Fruit fly (Drosophila melanogaster) whole organism, embryonic: ENCODE results near the gene CG6067.

Source experiments
- Ada2b ChIP-seq: fragments of 200-800 bp; sonication (Bioruptor generic); IDR thresholded peaks from 2 replicates; pipeline ENCODE4 v1.3.6; 2022; ENCODE audit warnings: missing biosample characterization, missing genetic modification characterization
- BEAF-32 ChIP-seq: fragments of 200-800 bp; sonication (Bioruptor generic); optimal IDR thresholded peaks from 3 replicates; lab custom pipeline; 2017; ENCODE audit warnings: missing biosample characterization, missing genetic modification characterization, mild to moderate bottlenecking, moderate library complexity, missing genetic modification reagents
- CG14710 ChIP-seq: fragments of 200-800 bp; sonication (Bioruptor generic); optimal IDR thresholded peaks from 3 replicates; lab custom pipeline; 2019; ENCODE audit warnings: missing biosample characterization, mild to moderate bottlenecking, missing genetic modification characterization, moderate library complexity
- CG17385 ChIP-seq: fragments of 200-800 bp; sonication (Bioruptor generic); optimal IDR thresholded peaks from 3 replicates; lab custom pipeline; 2018; ENCODE audit warnings: missing biosample characterization, mild to moderate bottlenecking, missing genetic modification characterization
- CG2129 ChIP-seq: fragments of 200-800 bp; sonication (Bioruptor generic); IDR thresholded peaks from 2 replicates; pipeline ENCODE4 v1.3.6; 2022; ENCODE audit warnings: missing biosample characterization, missing genetic modification characterization; ENCODE audit not compliant: partially characterized antibody
- CG9797 ChIP-seq: fragments of 200-800 bp; sonication (Bioruptor generic); optimal IDR thresholded peaks from 3 replicates; lab custom pipeline; 2018; ENCODE audit warnings: missing biosample characterization, mild to moderate bottlenecking, missing genetic modification characterization
- Dfd ChIP-seq, 2 experiments: fragments of >200 bp; optimal IDR thresholded peaks; 2 replicates each; lab custom pipeline; 2017; ENCODE audit warnings: missing biosample characterization in 2 of 2, missing genetic modification characterization in 2 of 2
- Fer3 ChIP-seq: fragments of 200-800 bp; sonication (Bioruptor generic); optimal IDR thresholded peaks from 2 replicates; lab custom pipeline; 2018; ENCODE audit warnings: missing biosample characterization, mild to moderate bottlenecking, missing genetic modification characterization, moderate library complexity
- Gug ChIP-seq: fragments of 200-800 bp; sonication (Bioruptor generic); IDR thresholded peaks from 4 replicates; pipeline ENCODE4 v1.3.6; 2022; ENCODE audit warnings: missing biosample characterization, missing genetic modification characterization
- Xrp1 ChIP-seq: fragments of 200-800 bp; sonication (Bioruptor generic); IDR thresholded peaks from 2 replicates; pipeline ENCODE4 v1.3.6; 2022; ENCODE audit warnings: missing biosample characterization, missing genetic modification characterization
- dpn ChIP-seq, 2 experiments: fragments of 200-800 bp; sonication (Bioruptor generic); optimal IDR thresholded peaks; 3 replicates each; lab custom pipeline; 2016; ENCODE audit warnings: missing biosample characterization in 2 of 2, missing genetic modification characterization in 2 of 2
- pan ChIP-seq, 4 experiments: fragments of >200 bp in 3 of 4; fragments of 200-800 bp in 1 of 4; sonication (Bioruptor generic) in 1 of 4; optimal IDR thresholded peaks in 3 of 4; IDR thresholded peaks in 1 of 4; 2 replicates each; pipeline versions ENCODE4 v1.3.6 to Lab custom; 2017 to 2022; ENCODE audit warnings: missing biosample characterization in 2 of 4, missing genetic modification characterization in 2 of 4, mixed read lengths in 1 of 4
- psq ChIP-seq: fragments of 200-800 bp; sonication (Bioruptor generic); optimal IDR thresholded peaks from 2 replicates; lab custom pipeline; 2017; ENCODE audit warnings: missing biosample characterization, missing genetic modification characterization

DNA sequence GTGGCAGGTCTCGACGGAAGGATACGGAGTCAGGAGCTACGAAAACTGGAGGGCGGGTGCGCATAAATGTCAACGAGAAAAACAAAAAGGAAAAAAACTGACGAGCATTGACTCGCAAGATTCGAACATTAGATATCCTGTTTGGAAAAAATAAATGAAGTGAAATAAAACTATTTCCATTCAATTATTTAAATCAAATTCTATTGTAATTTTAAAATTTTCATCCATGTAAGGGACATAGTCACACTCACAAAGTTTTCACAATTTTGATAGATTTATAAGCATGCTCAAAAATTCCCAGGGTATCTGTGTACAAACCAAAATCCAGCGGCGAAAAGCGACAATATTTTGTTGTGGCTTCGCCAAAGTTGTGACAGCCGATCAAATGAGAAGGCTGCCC lies 40.5 kb downstream of the CG6067 start:
- TF ChIP-seq CG9797 (GFP tag; lab: Kevin White, UChicago) (no peak), pan (optimal IDR thresholded peaks at IDR 0.05; lab: Kevin White, UChicago) (no peak), pan (GFP tag; optimal IDR thresholded peaks at IDR 0.05 in 1 of 2, IDR thresholded peaks at IDR 0.05 in 1 of 2) (no peak), Gug (GFP tag; lab: Robert Waterston, UW) (no peak), CG14710 (peak; percentile 33), Dfd (GFP tag; optimal IDR thresholded peaks at IDR 0.05; lab: Kevin White, UChicago) (no peak), CG2129 (GFP tag; lab: Robert Waterston, UW) (no peak), Fer3 (tag; lab: Kevin White, UChicago) (no peak), dpn (GFP tag; optimal IDR thresholded peaks at IDR 0.05; lab: Kevin White, UChicago) (no peak), Xrp1 (GFP tag; lab: Robert Waterston, UW) (peak; percentile 60; the same call in 1 of the 2 replicates), BEAF-32 (GFP tag; lab: Kevin White, UChicago) (no peak), CG17385 (GFP tag; lab: Kevin White, UChicago) (no peak), psq (no peak), Ada2b (GFP tag; lab: Robert Waterston, UW) (0 out of 2 replicates have a peak, but pooled peaks have one; percentile 15)
